Fruit fly (Drosophila melanogaster) whole organism, embryonic: ENCODE results near the gene CG8117.

Source experiments
- Blimp-1 ChIP-seq: fragments of 200-800 bp; sonication (Bioruptor generic); optimal IDR thresholded peaks from 3 replicates; lab custom pipeline; 2018; ENCODE audit warnings: missing biosample characterization, missing genetic modification characterization, mild to moderate bottlenecking, moderate library complexity, missing genetic modification reagents
- CG10959 ChIP-seq: fragments of 200-800 bp; sonication (Bioruptor generic); IDR thresholded peaks from 2 replicates; pipeline ENCODE4 v1.3.6; 2022; ENCODE audit warnings: missing biosample characterization, missing genetic modification characterization
- CG11398 ChIP-seq: fragments of 200-800 bp; sonication (Bioruptor generic); optimal IDR thresholded peaks from 2 replicates; lab custom pipeline; 2016; ENCODE audit warnings: missing biosample characterization, missing genetic modification characterization
- CG12236 ChIP-seq: fragments of 200-800 bp; sonication (Bioruptor generic); optimal IDR thresholded peaks from 2 replicates; lab custom pipeline; 2016; ENCODE audit warnings: missing biosample characterization, missing genetic modification characterization
- CG13123 ChIP-seq: fragments of 200-800 bp; sonication (Bioruptor generic); optimal IDR thresholded peaks from 2 replicates; lab custom pipeline; 2016; ENCODE audit warnings: missing biosample characterization, missing genetic modification characterization
- CG13624 ChIP-seq: fragments of 200-800 bp; sonication (Bioruptor generic); optimal IDR thresholded peaks from 2 replicates; lab custom pipeline; 2016; ENCODE audit warnings: missing biosample characterization, missing genetic modification characterization
- CG14860 ChIP-seq: fragments of 200-800 bp; sonication (Bioruptor generic); IDR thresholded peaks from 3 replicates; pipeline ENCODE4 v1.3.6; 2022; ENCODE audit warnings: missing biosample characterization, missing genetic modification characterization; ENCODE audit not compliant: partially characterized antibody
- CG1529 ChIP-seq: fragments of 200-800 bp; sonication (Bioruptor generic); optimal IDR thresholded peaks from 3 replicates; lab custom pipeline; 2018; ENCODE audit warnings: missing biosample characterization, missing genetic modification characterization
- CG16863 ChIP-seq: fragments of 200-800 bp; sonication (Bioruptor generic); optimal IDR thresholded peaks from 3 replicates; lab custom pipeline; 2016; ENCODE audit warnings: missing biosample characterization, missing genetic modification characterization
- CG17385 ChIP-seq: fragments of 200-800 bp; sonication (Bioruptor generic); optimal IDR thresholded peaks from 3 replicates; lab custom pipeline; 2018; ENCODE audit warnings: missing biosample characterization, mild to moderate bottlenecking, missing genetic modification characterization
- CG18011 ChIP-seq: fragments of 200-800 bp; sonication (Bioruptor generic); optimal IDR thresholded peaks from 2 replicates; lab custom pipeline; 2017; ENCODE audit warnings: missing biosample characterization, missing genetic modification characterization, mild to moderate bottlenecking, moderate library complexity, missing genotype
- CG18599 ChIP-seq: fragments of 200-800 bp; sonication (Bioruptor generic); optimal IDR thresholded peaks from 3 replicates; lab custom pipeline; 2017; ENCODE audit warnings: missing biosample characterization, missing genetic modification characterization, mild to moderate bottlenecking, moderate library complexity, missing genetic modification reagents
- CG6254 ChIP-seq: fragments of 200-800 bp; sonication (Bioruptor generic); optimal IDR thresholded peaks from 3 replicates; lab custom pipeline; 2017; ENCODE audit warnings: mild to moderate bottlenecking, missing biosample characterization, missing genetic modification reagents, missing genetic modification characterization
- CG6813 ChIP-seq: fragments of 200-800 bp; sonication (Bioruptor generic); optimal IDR thresholded peaks from 2 replicates; lab custom pipeline; 2017; ENCODE audit warnings: missing biosample characterization, missing genetic modification characterization, mild to moderate bottlenecking, moderate library complexity, missing genetic modification reagents
- Camta ChIP-seq: fragments of 200-800 bp; sonication (Bioruptor generic); optimal IDR thresholded peaks from 2 replicates; lab custom pipeline; 2016; ENCODE audit warnings: missing biosample characterization, missing genetic modification characterization
- Chrac-16 ChIP-seq: fragments of 200-800 bp; sonication (Bioruptor generic); optimal IDR thresholded peaks from 3 replicates; lab custom pipeline; 2016; ENCODE audit warnings: missing biosample characterization, missing genetic modification characterization
- CoRest ChIP-seq: fragments of 200-800 bp; sonication (Bioruptor generic); optimal IDR thresholded peaks from 3 replicates; lab custom pipeline; 2018; ENCODE audit warnings: missing biosample characterization, mild to moderate bottlenecking, missing genetic modification characterization, moderate library complexity
- Drgx ChIP-seq: fragments of 200-800 bp; sonication (Bioruptor generic); IDR thresholded peaks from 2 replicates; pipeline ENCODE4 v1.3.6; 2022; ENCODE audit warnings: missing biosample characterization, missing genetic modification characterization
- Ets65A ChIP-seq: fragments of 200-800 bp; sonication (Bioruptor generic); peaks from one replicate; lab custom pipeline; 2016; ENCODE audit warnings: missing biosample characterization, missing genetic modification characterization
- Hmx ChIP-seq: fragments of 200-800 bp; sonication (Bioruptor generic); optimal IDR thresholded peaks from 2 replicates; lab custom pipeline; 2016; ENCODE audit warnings: missing biosample characterization, missing genetic modification characterization
- Hr3 ChIP-seq: fragments of 200-800 bp; sonication (Bioruptor generic); optimal IDR thresholded peaks from 3 replicates; lab custom pipeline; 2016; ENCODE audit warnings: missing biosample characterization, missing genetic modification characterization
- Lhr ChIP-seq: fragments of 200-800 bp; sonication (Bioruptor generic); optimal IDR thresholded peaks from 3 replicates; lab custom pipeline; 2017; ENCODE audit warnings: mild to moderate bottlenecking, missing biosample characterization, missing genetic modification reagents, missing genetic modification characterization
- Med ChIP-seq: fragments of 200-800 bp; sonication (Bioruptor generic); peaks from one replicate; lab custom pipeline; 2016; ENCODE audit warnings: missing biosample characterization, missing genetic modification characterization, mild to moderate bottlenecking, inconsistent platforms, moderate library complexity
- Myb ChIP-seq: fragments of 200-800 bp; sonication (Bioruptor generic); optimal IDR thresholded peaks from 2 replicates; lab custom pipeline; 2016; ENCODE audit warnings: missing biosample characterization, missing genetic modification characterization
- Neu2 ChIP-seq: fragments of 200-800 bp; sonication (Bioruptor generic); optimal IDR thresholded peaks from 3 replicates; lab custom pipeline; 2016; ENCODE audit warnings: missing biosample characterization, missing genetic modification characterization, borderline replicate concordance
- Oaz ChIP-seq: fragments of 200-800 bp; sonication (Bioruptor generic); IDR thresholded peaks from 2 replicates; pipeline ENCODE4 v1.3.6; 2022; ENCODE audit warnings: missing biosample characterization, missing genetic modification characterization
- Poxn ChIP-seq: fragments of 200-800 bp; sonication (Bioruptor generic); IDR thresholded peaks from 2 replicates; pipeline ENCODE4 v1.3.6; 2022; ENCODE audit warnings: missing biosample characterization, missing genetic modification characterization
- TFAM ChIP-seq: fragments of 200-800 bp; sonication (Bioruptor generic); optimal IDR thresholded peaks from 2 replicates; lab custom pipeline; 2017; ENCODE audit warnings: missing biosample characterization, missing genetic modification characterization, inconsistent platforms
- ci ChIP-seq: fragments of 200-800 bp; sonication (Bioruptor generic); IDR thresholded peaks from 3 replicates; pipeline ENCODE4 v1.3.6; 2022; ENCODE audit warnings: missing biosample characterization, missing genetic modification characterization
- crol ChIP-seq: fragments of 200-800 bp; sonication (Bioruptor generic); IDR thresholded peaks from 2 replicates; pipeline ENCODE4 v1.3.6; 2022; ENCODE audit warnings: missing biosample characterization, missing genetic modification characterization
- gem ChIP-seq: fragments of 200-800 bp; sonication (Bioruptor generic); optimal IDR thresholded peaks from 2 replicates; lab custom pipeline; 2019; ENCODE audit warnings: missing biosample characterization, mild to moderate bottlenecking, missing genetic modification characterization, moderate library complexity
- grn ChIP-seq: fragments of 200-800 bp; sonication (Bioruptor generic); optimal IDR thresholded peaks from 3 replicates; lab custom pipeline; 2017; ENCODE audit warnings: missing biosample characterization, missing genetic modification characterization
- hbn ChIP-seq: fragments of 200-800 bp; sonication (Bioruptor generic); IDR thresholded peaks from 2 replicates; pipeline ENCODE4 v1.3.6; 2022; ENCODE audit warnings: missing biosample characterization, missing genetic modification characterization; ENCODE audit not compliant: partially characterized antibody
- kni ChIP-seq: fragments of 200-800 bp; sonication (Bioruptor generic); optimal IDR thresholded peaks from 3 replicates; lab custom pipeline; 2017; ENCODE audit warnings: mild to moderate bottlenecking, missing biosample characterization, missing genetic modification reagents, missing genetic modification characterization
- maf-S ChIP-seq: fragments of 200-800 bp; sonication (Bioruptor generic); optimal IDR thresholded peaks from 2 replicates; lab custom pipeline; 2016; ENCODE audit warnings: missing biosample characterization, missing genetic modification characterization
- oc ChIP-seq: fragments of 200-800 bp; sonication (Bioruptor generic); optimal IDR thresholded peaks from 2 replicates; lab custom pipeline; 2018; ENCODE audit warnings: missing biosample characterization, mild to moderate bottlenecking, missing genetic modification characterization, moderate library complexity
- org-1 ChIP-seq: fragments of 200-800 bp; sonication (Bioruptor generic); optimal IDR thresholded peaks from 2 replicates; lab custom pipeline; 2017; ENCODE audit warnings: missing biosample characterization, missing genetic modification characterization
- otp ChIP-seq: fragments of 200-800 bp; sonication (Bioruptor generic); IDR thresholded peaks from 3 replicates; pipeline ENCODE4, ENCODE4 v1.3.6; 2022; ENCODE audit warnings: missing biosample characterization, missing genetic modification characterization
- pzg ChIP-seq: fragments of 200-800 bp; sonication (Bioruptor generic); optimal IDR thresholded peaks from 3 replicates; lab custom pipeline; 2018; ENCODE audit warnings: missing biosample characterization, mild to moderate bottlenecking, missing genetic modification characterization, moderate library complexity
- sim ChIP-seq: fragments of 200-800 bp; sonication (Bioruptor generic); IDR thresholded peaks from 2 replicates; pipeline ENCODE4 v1.3.6; 2022; ENCODE audit warnings: missing biosample characterization, missing genetic modification characterization
- ssp ChIP-seq: fragments of 200-800 bp; sonication (Bioruptor generic); IDR thresholded peaks from 2 replicates; pipeline ENCODE4 v1.3.6; 2022; ENCODE audit warnings: missing biosample characterization, missing genetic modification characterization
- tin ChIP-seq: fragments of 200-800 bp; sonication (Bioruptor generic); optimal IDR thresholded peaks from 3 replicates; lab custom pipeline; 2016; ENCODE audit warnings: missing biosample characterization, missing genetic modification characterization
- tna ChIP-seq: fragments of 200-800 bp; sonication (Bioruptor generic); IDR thresholded peaks from 2 replicates; pipeline ENCODE4 v1.3.6; 2022; ENCODE audit warnings: missing biosample characterization, missing genetic modification characterization; ENCODE audit not compliant: partially characterized antibody
- tup ChIP-seq: fragments of 200-800 bp; sonication (Bioruptor generic); optimal IDR thresholded peaks from 2 replicates; lab custom pipeline; 2016; ENCODE audit warnings: missing biosample characterization, mild to moderate bottlenecking, missing genetic modification characterization, moderate library complexity
- unpg ChIP-seq: fragments of 200-800 bp; sonication (Bioruptor generic); optimal IDR thresholded peaks from 3 replicates; lab custom pipeline; 2018; ENCODE audit warnings: missing biosample characterization, mild to moderate bottlenecking, missing genetic modification characterization, moderate library complexity
- wek ChIP-seq: fragments of 200-800 bp; sonication (Bioruptor generic); optimal IDR thresholded peaks from 3 replicates; lab custom pipeline; 2018; ENCODE audit warnings: missing biosample characterization, mild to moderate bottlenecking, missing genetic modification characterization, moderate library complexity
- z ChIP-seq: fragments of 200-800 bp; sonication (Bioruptor generic); IDR thresholded peaks from 3 replicates; pipeline ENCODE4 v1.3.6; 2022; ENCODE audit warnings: missing biosample characterization, missing genetic modification characterization

Gene CG8117

DNA sequence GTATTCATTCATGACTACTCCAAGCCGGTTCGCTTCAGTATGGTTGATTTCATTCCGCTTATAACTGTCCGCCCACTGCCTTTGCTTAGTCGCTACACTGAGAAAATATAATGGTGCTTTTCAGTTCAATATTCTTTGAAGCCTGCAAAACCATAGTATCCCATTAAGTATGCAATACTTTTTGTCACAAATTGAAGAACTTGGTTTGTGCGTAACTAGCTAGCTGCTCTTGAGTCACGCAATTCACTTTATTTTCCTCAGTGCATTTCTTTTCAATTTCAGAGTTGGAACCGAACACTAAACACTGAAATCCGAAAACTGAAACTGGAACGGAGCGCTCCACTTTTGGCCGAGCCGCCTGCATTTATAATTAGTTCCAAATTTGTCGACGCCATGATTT is 44.3 kb upstream of the CG8117 start (continued):
- TF ChIP-seq kni (GFP tag; lab: Kevin White, UChicago), result no peak
- peak; percentile 66 for TF ChIP-seq CoRest
- no peak for TF ChIP-seq CG13123 (GFP tag; lab: Kevin White, UChicago)
- no peak for TF ChIP-seq Lhr
- TF ChIP-seq grn (GFP tag; lab: Kevin White, UChicago), result no peak
- TF ChIP-seq gem (tag; lab: Kevin White, UChicago), result peak; percentile 78
- TF ChIP-seq CG14860 (GFP tag; lab: Robert Waterston, UW), result no peak
- no peak for TF ChIP-seq CG18011 (GFP tag; lab: Kevin White, UChicago)
- TF ChIP-seq tup, result no peak
- TF ChIP-seq Hr3 (GFP tag; lab: Kevin White, UChicago), result peak; percentile 34
- TF ChIP-seq CG17385 (GFP tag; lab: Kevin White, UChicago), result peak; percentile 41
- TF ChIP-seq otp (GFP tag; lab: Robert Waterston, UW), result 0 out of 3 replicates have a peak, but pooled peaks have one; percentile 29
- no peak for TF ChIP-seq pzg (GFP tag; lab: Kevin White, UChicago)
- TF ChIP-seq ssp (GFP tag; lab: Robert Waterston, UW), result peak; percentile 37; the same call in 1 of the 2 replicates
- TF ChIP-seq ci, result peak; percentile 74; the same call in 2 of the 3 replicates
- TF ChIP-seq Hmx, result no peak
- no peak for TF ChIP-seq sim (GFP tag; lab: Robert Waterston, UW)
- peak; percentile 43; the same call in 1 of the 2 replicates for TF ChIP-seq Oaz (GFP tag; lab: Robert Waterston, UW)
- peak; percentile 36 for TF ChIP-seq Myb (GFP tag; lab: Kevin White, UChicago)
- no peak for TF ChIP-seq TFAM
- peak; percentile 20 for TF ChIP-seq CG16863
- peak; percentile 55 for TF ChIP-seq tin (GFP tag; lab: Kevin White, UChicago)
- peak; percentile 16 for TF ChIP-seq Camta
- no peak for TF ChIP-seq CG11398 (GFP tag; lab: Kevin White, UChicago)
- no peak for TF ChIP-seq crol (GFP tag; lab: Robert Waterston, UW)
- no peak for TF ChIP-seq tna

DNA sequence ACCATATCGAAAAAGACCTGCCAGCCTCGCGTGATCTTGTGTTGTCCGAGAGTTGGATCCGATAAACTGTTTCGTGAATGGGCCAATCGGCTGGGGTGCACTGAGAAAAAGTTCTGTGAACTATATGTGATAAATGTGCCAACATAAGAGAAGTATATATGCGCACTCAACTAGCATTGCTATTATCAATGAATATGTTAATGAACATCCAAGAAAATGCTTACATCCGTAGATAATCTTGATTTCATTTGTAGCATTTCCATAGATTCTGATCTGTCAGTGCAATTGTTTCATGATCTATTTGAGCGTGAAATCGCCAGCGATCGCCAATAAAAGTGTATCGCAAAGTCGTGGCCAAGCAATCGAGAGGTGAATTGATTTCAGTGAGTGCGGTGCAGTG is 42.7 kb upstream of the CG8117 start:
- TF ChIP-seq CG6254, result no peak
- TF ChIP-seq CG18599 (GFP tag; lab: Kevin White, UChicago), result no peak
- no peak for TF ChIP-seq CG13624 (GFP tag; lab: Kevin White, UChicago)
- no peak for TF ChIP-seq unpg (GFP tag; lab: Kevin White, UChicago)
- TF ChIP-seq hbn, result no peak
- no peak for TF ChIP-seq CG6813 (GFP tag; lab: Kevin White, UChicago)
- no peak for TF ChIP-seq Neu2 (GFP tag; lab: Kevin White, UChicago)
- TF ChIP-seq Ets65A (GFP tag; lab: Kevin White, UChicago), result peak; percentile 71
- no peak for TF ChIP-seq oc (tag; lab: Kevin White, UChicago)
- TF ChIP-seq CG1529 (GFP tag; lab: Kevin White, UChicago), result no peak
- TF ChIP-seq org-1 (GFP tag; lab: Kevin White, UChicago), result no peak
- TF ChIP-seq Poxn, result no peak
- TF ChIP-seq maf-S (GFP tag; lab: Kevin White, UChicago), result no peak
- no peak for TF ChIP-seq Chrac-16 (GFP tag; lab: Kevin White, UChicago)
- no peak for TF ChIP-seq Blimp-1
- no peak for TF ChIP-seq CG12236 (GFP tag; lab: Kevin White, UChicago)
- peak; percentile 42 for TF ChIP-seq Med (GFP tag; lab: Kevin White, UChicago)
- TF ChIP-seq z (GFP tag; lab: Robert Waterston, UW), result no peak
- TF ChIP-seq Drgx (GFP tag; lab: Robert Waterston, UW), result peak; percentile 41
- no peak for TF ChIP-seq wek (GFP tag; lab: Kevin White, UChicago)
- TF ChIP-seq CG10959, result no peak
- TF ChIP-seq, all 482 proteins: peak for 3
